Fruit fly (Drosophila melanogaster) whole organism, wandering third instar larva: ENCODE data around the gene CG12395.

ENCODE experiments used
- Abd-B ChIP-seq: fragments of >200 bp; optimal IDR thresholded peaks from 2 replicates; lab custom pipeline; 2017; ENCODE audit warnings: missing biosample characterization, missing genetic modification characterization
- CG9705 ChIP-seq: fragments of 200-800 bp; sonication (Bioruptor generic); optimal IDR thresholded peaks from 2 replicates; lab custom pipeline; 2018; ENCODE audit warnings: missing biosample characterization, mild to moderate bottlenecking, missing genetic modification characterization
- Dif ChIP-seq: fragments of 200-275, 200-300 bp; sonication (Bioruptor generic); optimal IDR thresholded peaks from 2 replicates; lab custom pipeline; 2018; ENCODE audit warnings: missing biosample characterization, missing genetic modification characterization; ENCODE audit not compliant: partially characterized antibody
- GATAd ChIP-seq: sonication (Bioruptor generic); optimal IDR thresholded peaks from 2 replicates; lab custom pipeline; 2016; ENCODE audit warnings: missing biosample characterization, missing genetic modification characterization
- HLH106 ChIP-seq: fragments of 200-800 bp; optimal IDR thresholded peaks from 3 replicates; lab custom pipeline; 2019; ENCODE audit warnings: missing biosample characterization, mild to moderate bottlenecking, missing genetic modification characterization, moderate library complexity
- Hnf4 ChIP-seq: fragments of 200-800 bp; sonication (Bioruptor generic); optimal IDR thresholded peaks from 2 replicates; lab custom pipeline; 2016; ENCODE audit warnings: missing biosample characterization, mild to moderate bottlenecking, missing genetic modification characterization
- Hr78 ChIP-seq: fragments of >200 bp; optimal IDR thresholded peaks from 2 replicates; lab custom pipeline; 2017; ENCODE audit warnings: missing biosample characterization, missing genetic modification characterization
- Hr83 ChIP-seq: fragments of 200-300 bp; sonication (Bioruptor generic); optimal IDR thresholded peaks from 2 replicates; lab custom pipeline; 2016; ENCODE audit warnings: missing biosample characterization, mild to moderate bottlenecking, missing genetic modification characterization, moderate library complexity; ENCODE audit not compliant: poor library complexity, severe bottlenecking
- Jra ChIP-seq: sonication (Bioruptor generic); optimal IDR thresholded peaks from 2 replicates; lab custom pipeline; 2016; ENCODE audit warnings: missing biosample characterization, missing genetic modification characterization
- Mio ChIP-seq: sonication (Bioruptor generic); optimal IDR thresholded peaks from 2 replicates; lab custom pipeline; 2016; ENCODE audit warnings: missing biosample characterization, missing genetic modification characterization
- N ChIP-seq: fragments of >200 bp; optimal IDR thresholded peaks from 2 replicates; lab custom pipeline; 2018; ENCODE audit warnings: missing biosample characterization, missing external identifiers, missing genetic modification characterization
- OdsH ChIP-seq: fragments of 200-800 bp; sonication (Bioruptor generic); optimal IDR thresholded peaks from 2 replicates; lab custom pipeline; 2016; ENCODE audit warnings: missing biosample characterization, mild to moderate bottlenecking, missing genetic modification characterization
- Vsx2 ChIP-seq: fragments of 200-300, 225-300 bp; sonication (Bioruptor generic); optimal IDR thresholded peaks from 2 replicates; lab custom pipeline; 2018; ENCODE audit warnings: missing biosample characterization, missing genetic modification characterization; ENCODE audit not compliant: partially characterized antibody
- dl ChIP-seq, 2 experiments: fragments of 175-275, 200-275 bp in 1 of 2; fragments of 200-275 bp in 1 of 2; sonication (Bioruptor generic); optimal IDR thresholded peaks; lab custom pipeline; 2018; ENCODE audit warnings: mild to moderate bottlenecking in 2 of 2, missing biosample characterization in 2 of 2, missing genetic modification characterization in 2 of 2, moderate library complexity in 2 of 2; ENCODE audit not compliant: partially characterized antibody in 2 of 2, insufficient read depth in 1 of 2
- dmrt93B ChIP-seq: fragments of 200-800 bp; sonication (Bioruptor generic); optimal IDR thresholded peaks from 2 replicates; lab custom pipeline; 2018; ENCODE audit warnings: missing biosample characterization, mild to moderate bottlenecking, missing genetic modification characterization
- dsf ChIP-seq: sonication (Bioruptor generic); optimal IDR thresholded peaks from 2 replicates; lab custom pipeline; 2016; ENCODE audit warnings: missing biosample characterization, missing genetic modification characterization, borderline replicate concordance
- ey ChIP-seq: fragments of 200-800 bp; sonication (Bioruptor generic); optimal IDR thresholded peaks from 2 replicates; lab custom pipeline; 2016; ENCODE audit warnings: missing biosample characterization, missing genetic modification characterization
- foxo ChIP-seq, 2 experiments: fragments of 200-800 bp; sonication (Bioruptor generic); optimal IDR thresholded peaks; 2 replicates in 1 of 2; 3 replicates in 1 of 2; lab custom pipeline; 2016 to 2017; ENCODE audit warnings: missing biosample characterization in 2 of 2, missing genetic modification characterization in 2 of 2
- fru ChIP-seq: fragments of 200-800 bp; sonication (Bioruptor generic); optimal IDR thresholded peaks from 3 replicates; lab custom pipeline; 2016; ENCODE audit warnings: missing biosample characterization, mild to moderate bottlenecking, missing genetic modification characterization
- h ChIP-seq: fragments of 200-800 bp; sonication (Bioruptor generic); optimal IDR thresholded peaks from 3 replicates; lab custom pipeline; 2016; ENCODE audit warnings: missing biosample characterization, mild to moderate bottlenecking, missing genetic modification characterization
- jim ChIP-seq: fragments of 175-275, 200-325 bp; sonication (Bioruptor generic); optimal IDR thresholded peaks from 2 replicates; lab custom pipeline; 2016; ENCODE audit warnings: missing biosample characterization, mild to moderate bottlenecking, missing genetic modification characterization
- lola ChIP-seq: fragments of >200 bp; optimal IDR thresholded peaks from 2 replicates; lab custom pipeline; 2017; ENCODE audit warnings: missing biosample characterization, missing genetic modification characterization
- rgr ChIP-seq: fragments of 200-800 bp; sonication (Bioruptor generic); optimal IDR thresholded peaks from 3 replicates; lab custom pipeline; 2016; ENCODE audit warnings: missing biosample characterization, mild to moderate bottlenecking, missing genetic modification characterization
- sage ChIP-seq: fragments of 200-800 bp; sonication (Bioruptor generic); optimal IDR thresholded peaks from 2 replicates; lab custom pipeline; 2016; ENCODE audit warnings: missing biosample characterization, mild to moderate bottlenecking, missing genetic modification characterization
- sv ChIP-seq: fragments of 200-800 bp; sonication (Bioruptor generic); optimal IDR thresholded peaks from 3 replicates; lab custom pipeline; 2016; ENCODE audit warnings: missing biosample characterization, missing genetic modification characterization
- tai ChIP-seq: sonication (Bioruptor generic); optimal IDR thresholded peaks from 2 replicates; lab custom pipeline; 2016; ENCODE audit warnings: missing biosample characterization, missing genetic modification characterization
- usp ChIP-seq: fragments of >200 bp; optimal IDR thresholded peaks from 2 replicates; lab custom pipeline; 2017; ENCODE audit warnings: missing biosample characterization, missing genetic modification characterization

CG12395 gene

dm6 chrX:16089012-16089963, 26.6 kb upstream of the CG12395 start:
- TF ChIP-seq usp (GFP tag; lab: Kevin White, UChicago) (no peak), Dif (GFP tag; lab: Kevin White, UChicago) (peak; percentile 25), sv (no peak), dl (GFP tag; optimal IDR thresholded peaks at IDR 0.05; lab: Kevin White, UChicago; ENCODE audit: insufficient read depth in 1 of 2, partially characterized antibody in 2 of 2) (peak in 1 of 2 experiments; percentile 52), HLH106 (tag; lab: Kevin White, UChicago) (no peak), CG9705 (GFP tag; lab: Kevin White, UChicago) (no peak), Hr78 (GFP tag; lab: Kevin White, UChicago) (no peak), foxo (GFP tag; optimal IDR thresholded peaks at IDR 0.05; lab: Kevin White, UChicago) (no peak), N (GFP tag; lab: Kevin White, UChicago) (no peak), dmrt93B (no peak), ey (no peak)
- TF ChIP-seq, all 38 proteins: peak for 2

dm6 chrX:16088279-16088678, 25.6 kb upstream of the CG12395 start:
- TF ChIP-seq Hr78 (GFP tag; lab: Kevin White, UChicago) (no peak), N (GFP tag; lab: Kevin White, UChicago) (no peak), jim (no peak), rgr (GFP tag; lab: Kevin White, UChicago) (no peak), GATAd (GFP tag; lab: Kevin White, UChicago) (no peak), Vsx2 (GFP tag; lab: Kevin White, UChicago) (no peak), fru (GFP tag; lab: Kevin White, UChicago) (no peak), dl (GFP tag; optimal IDR thresholded peaks at IDR 0.05; lab: Kevin White, UChicago; ENCODE audit: insufficient read depth in 1 of 2, partially characterized antibody in 2 of 2) (no peak)

DNA sequence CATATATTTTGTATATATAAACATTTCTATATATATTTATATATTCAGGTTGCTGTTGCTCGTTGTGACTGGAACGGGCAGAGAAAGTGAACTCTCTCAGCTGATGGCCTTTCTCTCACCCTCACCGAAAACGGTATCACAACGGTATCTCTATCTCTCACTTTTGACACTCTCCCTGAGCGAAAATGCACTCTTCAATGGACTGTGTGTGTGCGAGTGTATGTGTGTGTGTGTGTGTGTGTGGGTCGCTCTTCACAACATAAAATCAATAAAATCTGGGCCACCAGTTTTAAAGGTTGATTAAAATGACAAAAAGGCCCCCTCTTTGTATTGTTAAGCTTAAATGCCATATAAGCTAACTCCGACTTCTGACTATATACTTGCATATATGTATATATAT, 24.8 kb upstream of the CG12395 start:
- TF ChIP-seq dmrt93B, result no peak
- no peak for TF ChIP-seq Mio (GFP tag; lab: Kevin White, UChicago)
- TF ChIP-seq Dif (GFP tag; lab: Kevin White, UChicago), result peak; percentile 28

DNA sequence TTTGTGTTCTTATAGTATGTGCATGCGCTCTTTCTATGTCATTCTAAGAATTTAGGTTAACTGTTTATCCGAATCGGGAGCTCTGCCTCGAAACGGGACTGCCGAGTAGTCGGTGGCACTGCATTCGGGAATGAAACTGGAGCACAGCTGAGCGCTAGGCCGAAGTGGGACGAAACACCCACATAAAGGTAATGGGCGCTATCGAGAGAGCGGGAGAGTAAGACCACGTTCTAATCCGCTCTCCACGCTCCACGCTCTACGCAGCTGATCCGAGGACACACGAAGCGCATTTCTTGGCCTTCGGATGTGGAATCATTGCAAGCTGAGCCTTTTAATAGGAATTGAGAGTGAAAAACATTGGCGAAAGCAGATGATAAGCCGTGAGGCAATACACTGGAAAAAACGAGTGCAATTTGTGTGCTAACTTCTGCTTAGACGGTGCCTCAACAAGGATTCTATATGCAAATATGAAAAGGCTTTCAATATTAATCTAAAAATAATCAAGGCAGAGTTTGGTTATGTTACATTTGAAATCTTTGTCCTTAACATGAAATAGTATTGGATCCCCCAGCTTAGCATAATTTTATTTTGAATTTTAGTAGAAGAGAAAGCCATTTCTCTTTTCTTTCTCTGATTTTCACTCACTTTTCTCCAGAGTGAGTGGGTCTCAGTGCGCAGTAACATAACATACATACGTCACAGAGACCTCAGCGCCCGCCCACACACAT, 23.3 kb upstream of the CG12395 start:
- TF ChIP-seq tai (no peak), N (GFP tag; lab: Kevin White, UChicago) (no peak), Vsx2 (GFP tag; lab: Kevin White, UChicago) (no peak), ey (peak; percentile 38), Hr83 (GFP tag; lab: Kevin White, UChicago) (no peak), h (GFP tag; lab: Kevin White, UChicago) (no peak), dl (GFP tag; optimal IDR thresholded peaks at IDR 0.05; lab: Kevin White, UChicago; ENCODE audit: insufficient read depth in 1 of 2, partially characterized antibody in 2 of 2) (no peak), fru (GFP tag; lab: Kevin White, UChicago) (peak; percentile 32), OdsH (GFP tag; lab: Kevin White, UChicago) (peak; percentile 3), lola (GFP tag; lab: Kevin White, UChicago) (no peak)

DNA sequence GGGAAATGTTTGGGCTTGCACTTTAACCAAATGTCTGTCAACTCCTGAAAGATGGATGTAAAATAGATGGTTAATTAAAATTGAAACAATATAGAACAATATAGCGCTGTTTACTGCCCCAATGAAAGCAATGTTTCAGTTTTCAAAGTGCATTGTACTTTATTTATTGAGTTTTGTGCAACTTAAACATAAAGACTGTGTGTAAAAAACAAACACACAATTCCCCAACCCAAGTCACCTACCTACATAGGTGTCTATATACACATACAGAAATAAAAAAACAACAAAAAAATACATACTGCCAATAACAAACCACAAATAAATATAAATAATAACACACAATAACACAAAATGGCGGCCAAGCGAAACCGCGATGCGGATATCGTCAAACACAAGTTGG, 20.2 kb upstream of the CG12395 start, which contains the start of gene CG8958:
Gene CG8958, plus strand, starts transcription at position 301 of the 400 bp plus-strand sequence.
- TF ChIP-seq sage (GFP tag; lab: Kevin White, UChicago) (no peak), rgr (GFP tag; lab: Kevin White, UChicago) (no peak), Abd-B (GFP tag; lab: Kevin White, UChicago) (no peak), Hnf4 (no peak), dsf (GFP tag; lab: Kevin White, UChicago) (no peak), Jra (GFP tag; lab: Kevin White, UChicago) (no peak), Mio (GFP tag; lab: Kevin White, UChicago) (no peak)
